Fruit fly (Drosophila melanogaster): ENCODE data around the gene CG31668.

The CG31668 gene

dm6 chr2L:2201107-2201561 lies 4.8 kb downstream of the CG31668 start (continued):
- TF ChIP-seq salm (tag; optimal IDR thresholded peaks at IDR 0.05), result peak; percentile 73
- TF ChIP-seq PHDP (tag; optimal IDR thresholded peaks at IDR 0.05), result peak; percentile 85
- peak; percentile 61 for TF ChIP-seq CG30020 (tag; optimal IDR thresholded peaks at IDR 0.05)
- TF ChIP-seq Trl (optimal IDR thresholded peaks at IDR 0.05), result peak in 1 of 2 experiments; percentile 43
- peak; percentile 69 for TF ChIP-seq Trl (GFP tag; optimal IDR thresholded peaks at IDR 0.05)
- peak; percentile 69 for TF ChIP-seq trh (GFP tag; optimal IDR thresholded peaks at IDR 0.05)
- 0 out of 2 replicates have a peak, but pooled peaks have one; percentile 24 for TF ChIP-seq Rfx (GFP tag; IDR thresholded peaks at IDR 0.05)
- TF ChIP-seq CG6689 (GFP tag; IDR thresholded peaks at IDR 0.05), result peak; percentile 78
- peak; percentile 83 for TF ChIP-seq CG1603 (tag; optimal IDR thresholded peaks at IDR 0.05)
- TF ChIP-seq z (GFP tag; IDR thresholded peaks at IDR 0.05), result peak; percentile 4; the same call in 1 of the 3 replicates
- peak; percentile 58; the same call in 1 of the 2 replicates for TF ChIP-seq gt (GFP tag; IDR thresholded peaks at IDR 0.05)
- no peak for TF ChIP-seq gsb (GFP tag; IDR thresholded peaks at IDR 0.05)
- TF ChIP-seq gfzf (GFP tag; optimal IDR thresholded peaks at IDR 0.05), result no peak
- no peak for TF ChIP-seq Dbx (GFP tag; IDR thresholded peaks at IDR 0.05)
- TF ChIP-seq CG10979 (tag; optimal IDR thresholded peaks at IDR 0.05), result peak; percentile 94
- TF ChIP-seq ssp (GFP tag; IDR thresholded peaks at IDR 0.05), result 0 out of 2 replicates have a peak, but pooled peaks have one; percentile 35
- no peak for TF ChIP-seq CG2120 (GFP tag; optimal IDR thresholded peaks at IDR 0.05)
- TF ChIP-seq mam (GFP tag; optimal IDR thresholded peaks at IDR 0.05), result peak; percentile 19
- peak; percentile 82 for TF ChIP-seq lab (GFP tag; optimal IDR thresholded peaks at IDR 0.05)
- no peak for TF ChIP-seq CG18011 (GFP tag; optimal IDR thresholded peaks at IDR 0.05)
- TF ChIP-seq Abd-B (GFP tag; optimal IDR thresholded peaks at IDR 0.05), result peak; percentile 84
- peak; percentile 33; the same call in 1 of the 2 replicates for TF ChIP-seq CG4730 (GFP tag; IDR thresholded peaks at IDR 0.05)
- TF ChIP-seq MBD-R2 (GFP tag; IDR thresholded peaks at IDR 0.05), result no peak; the same call in 1 of the 2 replicates
- peak; percentile 88 for TF ChIP-seq Drgx (GFP tag; IDR thresholded peaks at IDR 0.05)
- peak; percentile 15 for TF ChIP-seq YL-1 (GFP tag; optimal IDR thresholded peaks at IDR 0.05)
- TF ChIP-seq CG16815 (GFP tag; optimal IDR thresholded peaks at IDR 0.05), result peak; percentile 80
- TF ChIP-seq Hr3 (GFP tag; optimal IDR thresholded peaks at IDR 0.05), result peak; percentile 82
- peak; percentile 83 for TF ChIP-seq zfh1 (GFP tag; IDR thresholded peaks at IDR 0.05)
- peak; percentile 18 for TF ChIP-seq CG31365 (tag; optimal IDR thresholded peaks at IDR 0.05)
- TF ChIP-seq CkIIα-i1 (GFP tag; IDR thresholded peaks at IDR 0.05), result no peak
- TF ChIP-seq HLH54F (GFP tag; optimal IDR thresholded peaks at IDR 0.05), result peak; percentile 33
- TF ChIP-seq Hsf (GFP tag; optimal IDR thresholded peaks at IDR 0.05), result peak; percentile 85
- TF ChIP-seq Dp (GFP tag; optimal IDR thresholded peaks at IDR 0.05), result no peak
- peak; percentile 72 for TF ChIP-seq CG33213 (GFP tag; optimal IDR thresholded peaks at IDR 0.05)
- peak; percentile 50 for TF ChIP-seq repo (GFP tag; optimal IDR thresholded peaks at IDR 0.05)
- peak; percentile 64 for TF ChIP-seq tup (GFP tag; optimal IDR thresholded peaks at IDR 0.05)
- peak; percentile 76 for TF ChIP-seq CG8290 (GFP tag; optimal IDR thresholded peaks at IDR 0.05)
- peak; percentile 20 to 80 for TF ChIP-seq CG8290 (tag; optimal IDR thresholded peaks at IDR 0.05)
- peak; percentile 6 for TF ChIP-seq Ets97D (GFP tag; optimal IDR thresholded peaks at IDR 0.05)
- peak; percentile 51 for TF ChIP-seq CG12155 (GFP tag; optimal IDR thresholded peaks at IDR 0.05)
- TF ChIP-seq Lpt (GFP tag; optimal IDR thresholded peaks at IDR 0.05), result no peak
- TF ChIP-seq CG17385 (GFP tag; optimal IDR thresholded peaks at IDR 0.05), result peak; percentile 77
- TF ChIP-seq chinmo (GFP tag; IDR thresholded peaks at IDR 0.05; ENCODE audit: partially characterized antibody), result no peak
- TF ChIP-seq CG8359 (GFP tag; optimal IDR thresholded peaks at IDR 0.05; ENCODE audit: borderline replicate concordance), result peak; percentile 87
- TF ChIP-seq Nf-YA (GFP tag; IDR thresholded peaks at IDR 0.05), result peak; percentile 67; the same call in 1 of the 2 replicates
- peak; percentile 84 for TF ChIP-seq CG10209 (GFP tag; optimal IDR thresholded peaks at IDR 0.05)
- TF ChIP-seq dm (GFP tag; optimal IDR thresholded peaks at IDR 0.05), result no peak
- TF ChIP-seq CG8478 (optimal IDR thresholded peaks at IDR 0.05), result no peak
- TF ChIP-seq CrebB (tag; optimal IDR thresholded peaks at IDR 0.05), result peak; percentile 53
- TF ChIP-seq HLHmδ (GFP tag; optimal IDR thresholded peaks at IDR 0.05), result no peak
- TF ChIP-seq gce (GFP tag; IDR thresholded peaks at IDR 0.05), result peak; percentile 62; the same call in 2 of the 3 replicates
- peak; percentile 65 for TF ChIP-seq CG18599 (GFP tag; optimal IDR thresholded peaks at IDR 0.05)
